Worm (Caenorhabditis elegans): ENCODE data around the gene rde-4.

The rde-4 gene

DNA sequence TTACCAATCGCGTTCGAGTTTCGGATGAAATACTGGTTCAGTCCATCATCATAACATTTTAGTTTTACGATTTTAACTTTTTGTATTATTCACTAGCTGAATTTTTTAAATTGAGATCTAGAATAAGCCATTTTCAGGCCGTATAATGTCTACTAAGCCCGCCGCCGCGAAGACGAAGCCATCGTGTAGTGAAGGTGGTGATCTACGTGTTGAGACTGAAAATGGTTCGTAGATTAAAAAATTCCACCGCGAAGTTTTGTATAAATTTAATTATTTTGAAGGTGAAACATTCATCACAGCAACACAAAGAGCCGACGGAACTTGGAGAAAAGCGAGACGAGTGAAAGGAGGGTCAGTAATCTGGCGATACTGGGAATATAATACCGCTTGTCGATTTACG, 8.7 kb downstream of the rde-4 start, which contains the start of gene T20G5.9:
T20G5.9 (plus strand) TSS at position 138 of the 400 bp plus-strand sequence.
- TF ChIP-seq ama-1 (optimal IDR thresholded peaks at IDR 0.05), result peak; percentile 7
- TF ChIP-seq ceh-2 (tag; optimal IDR thresholded peaks at IDR 0.05), result no peak

ce11 chrIII:10206352-10206751, 12.1 kb downstream of the rde-4 start:
- no peak for TF ChIP-seq pax-1 (tag; optimal IDR thresholded peaks at IDR 0.05)
- TF ChIP-seq rnt-1 (tag; optimal IDR thresholded peaks at IDR 0.05), result no peak
- no peak for TF ChIP-seq pqm-1 (tag; optimal IDR thresholded peaks at IDR 0.05)
- TF ChIP-seq npax-4 (tag; optimal IDR thresholded peaks at IDR 0.05), result no peak
- TF ChIP-seq unc-3 (GFP tag; conservative IDR thresholded peaks at IDR 0.05), result no peak
- no peak for TF ChIP-seq unc-3 (tag; optimal IDR thresholded peaks at IDR 0.05)
- TF ChIP-seq hlh-8 (tag; optimal IDR thresholded peaks at IDR 0.05), result no peak
- TF ChIP-seq pros-1 (tag; optimal IDR thresholded peaks at IDR 0.05), result no peak
- TF ChIP-seq che-1 (tag; optimal IDR thresholded peaks at IDR 0.05), result no peak
- no peak for TF ChIP-seq hlh-6 (tag; optimal IDR thresholded peaks at IDR 0.05)
- no peak for TF ChIP-seq hlh-13 (GFP tag; optimal IDR thresholded peaks at IDR 0.05)

ce11 chrIII:10202894-10203871, 15.3 kb downstream of the rde-4 start, which contains the start of gene chc-1:
TSS of gene chc-1 (plus strand) at chrIII:10203821.
- TF ChIP-seq ceh-18 (tag; optimal IDR thresholded peaks at IDR 0.05) (peak; percentile 1), pax-1 (tag; optimal IDR thresholded peaks at IDR 0.05) (no peak), pha-4 (tag; optimal IDR thresholded peaks at IDR 0.05) (no peak), dve-1 (tag; optimal IDR thresholded peaks at IDR 0.05) (peak; percentile 37), unc-55 (GFP tag; optimal IDR thresholded peaks at IDR 0.05) (peak; percentile 46), nfya-1 (tag; optimal IDR thresholded peaks at IDR 0.05) (peak; percentile 12)

- TF ChIP-seq hlh-30 (tag; optimal IDR thresholded peaks at IDR 0.05; ENCODE audit: insufficient read depth), result no peak
- no peak for TF ChIP-seq ahr-1 (tag; optimal IDR thresholded peaks at IDR 0.05)
- no peak for TF ChIP-seq K02D7.2 (tag; optimal IDR thresholded peaks at IDR 0.05)
- TF ChIP-seq hlh-13 (GFP tag; optimal IDR thresholded peaks at IDR 0.05), result no peak
- no peak for TF ChIP-seq npax-4 (tag; optimal IDR thresholded peaks at IDR 0.05)
- TF ChIP-seq tbx-2 (tag; optimal IDR thresholded peaks at IDR 0.05), result no peak
- no peak for TF ChIP-seq unc-55 (GFP tag; optimal IDR thresholded peaks at IDR 0.05)
- TF ChIP-seq eyg-1 (tag; optimal IDR thresholded peaks at IDR 0.05), result no peak
- no peak for TF ChIP-seq sox-2 (GFP tag; IDR thresholded peaks at IDR 0.05)
- no peak for TF ChIP-seq che-1 (tag; optimal IDR thresholded peaks at IDR 0.05)
- no peak for TF ChIP-seq gmeb-2 (tag; optimal IDR thresholded peaks at IDR 0.05)
- TF ChIP-seq nfya-1 (tag; optimal IDR thresholded peaks at IDR 0.05), result no peak
- TF ChIP-seq ceh-48 (tag; optimal IDR thresholded peaks at IDR 0.05), result no peak
- TF ChIP-seq pha-4 (tag; optimal IDR thresholded peaks at IDR 0.05), result no peak
- TF ChIP-seq madf-2 (tag; optimal IDR thresholded peaks at IDR 0.05), result no peak
Measured at ce11 chrIII:10202391-10202790, 16.1 kb downstream of the rde-4 start.

DNA sequence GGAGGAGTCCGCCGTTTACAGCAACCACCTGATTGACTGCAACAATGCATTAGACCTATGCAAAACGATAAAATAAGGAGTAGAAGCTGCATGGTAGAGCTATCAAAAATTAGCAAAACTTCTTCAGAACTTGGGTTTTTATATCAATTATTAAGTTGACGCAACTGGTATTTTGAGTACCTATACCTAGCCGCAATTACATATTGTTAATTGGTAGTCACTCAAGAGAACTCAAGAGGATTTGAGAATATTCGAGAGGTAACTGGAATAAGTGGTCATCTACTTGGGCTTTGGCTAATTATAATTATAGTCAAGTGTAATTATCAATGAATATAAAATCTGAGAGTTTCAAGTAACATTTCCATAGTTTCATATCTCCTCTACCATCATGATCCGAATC, 17.2 kb downstream of the rde-4 start, which contains the start of the genes T20G5.13 and T20G5.12:
T20G5.13 (minus strand) TSS at position 101 of the 400 bp plus-strand sequence.
T20G5.12 (plus strand) TSS at position 370 of the 400 bp plus-strand sequence.
- TF ChIP-seq pat-9 (tag; optimal IDR thresholded peaks at IDR 0.05), result no peak
- TF ChIP-seq ceh-6 (GFP tag; optimal IDR thresholded peaks at IDR 0.05), result no peak
- no peak for TF ChIP-seq lin-11 (tag; optimal IDR thresholded peaks at IDR 0.05)
- TF ChIP-seq madf-2 (tag; optimal IDR thresholded peaks at IDR 0.05), result no peak

- TF ChIP-seq nhr-11 (tag; optimal IDR thresholded peaks at IDR 0.05), result no peak
Measured at ce11 chrIII:10199052-10199451, 19.4 kb downstream of the rde-4 start, which contains the start of gene T20G5.8. TSS of gene T20G5.8 (plus strand) at chrIII:10199352.

Measured in whole organism, late embryonic.